Worm (Caenorhabditis elegans) whole organism, mixed stage, embryonic: ENCODE measurements around the gene jac-1.

Experiments
- M03D4.4 ChIP-seq: sonication (generic microtip); optimal IDR thresholded peaks from 2 replicates; lab custom pipeline; 2017; ENCODE audit warnings: mild to moderate bottlenecking, missing genetic modification characterization, missing compliant biosample characterization
- bed-3 ChIP-seq: fragments of 200-800 bp; sonication (Bioruptor generic); optimal IDR thresholded peaks from 3 replicates; lab custom pipeline; 2018; ENCODE audit warnings: mild to moderate bottlenecking, missing genetic modification characterization, moderate library complexity, missing compliant biosample characterization
- blmp-1 ChIP-seq: fragments of 150-350 bp; optimal IDR thresholded peaks from 2 replicates; lab custom pipeline; 2014; ENCODE audit warnings: missing biosample characterization, missing genetic modification characterization
- ceh-39 ChIP-seq: fragments of 150-350 bp; optimal IDR thresholded peaks from 2 replicates; lab custom pipeline; 2014; ENCODE audit warnings: missing biosample characterization, missing genetic modification characterization
- ceh-43 ChIP-seq: fragments of 200-800 bp; sonication (Bioruptor generic); optimal IDR thresholded peaks from 2 replicates; lab custom pipeline; 2018; ENCODE audit warnings: mild to moderate bottlenecking, missing genetic modification characterization, moderate library complexity, missing compliant biosample characterization
- ceh-83 ChIP-seq: fragments of 200-800 bp; sonication (Bioruptor generic); optimal IDR thresholded peaks from 2 replicates; lab custom pipeline; 2018; ENCODE audit warnings: mild to moderate bottlenecking, missing genetic modification characterization, missing compliant biosample characterization
- ces-1 ChIP-seq: fragments of 150-350 bp; optimal IDR thresholded peaks from 2 replicates; lab custom pipeline; 2014; ENCODE audit warnings: missing biosample characterization, missing genetic modification reagents, missing genetic modification characterization
- cnd-1 ChIP-seq: fragments of 200-800 bp; sonication (Bioruptor generic); optimal IDR thresholded peaks from 2 replicates; lab custom pipeline; 2018; ENCODE audit warnings: mild to moderate bottlenecking, missing genetic modification characterization, missing compliant biosample characterization
- drap-1 ChIP-seq: fragments of 200-800 bp; sonication (Bioruptor generic); optimal IDR thresholded peaks from 3 replicates; lab custom pipeline; 2018; ENCODE audit warnings: mild to moderate bottlenecking, missing genetic modification characterization, missing compliant biosample characterization
- elt-1 ChIP-seq: sonication (generic microtip); optimal IDR thresholded peaks from 2 replicates; lab custom pipeline; 2017; ENCODE audit warnings: missing genetic modification characterization, mild to moderate bottlenecking, missing compliant biosample characterization, antibody characterized with exemption, moderate library complexity, borderline replicate concordance; ENCODE audit not compliant: insufficient read depth
- flh-1 ChIP-seq: fragments of 200-800 bp; sonication (Bioruptor generic); optimal IDR thresholded peaks from 2 replicates; lab custom pipeline; 2018; ENCODE audit warnings: mild to moderate bottlenecking, missing genetic modification characterization, moderate library complexity, missing compliant biosample characterization
- hlh-1 ChIP-seq: fragments of 150-350 bp; optimal IDR thresholded peaks from 2 replicates; lab custom pipeline; 2014; ENCODE audit warnings: missing biosample characterization, missing genetic modification reagents, missing genetic modification characterization
- lin-13 ChIP-seq: fragments of 150-350 bp; optimal IDR thresholded peaks from 2 replicates; lab custom pipeline; 2014; ENCODE audit warnings: missing biosample characterization, missing genetic modification characterization
- lin-32 ChIP-seq: fragments of 200-800 bp; sonication (Bioruptor generic); optimal IDR thresholded peaks from 2 replicates; lab custom pipeline; 2018; ENCODE audit warnings: mild to moderate bottlenecking, missing genetic modification characterization, missing compliant biosample characterization
- lsy-2 ChIP-seq: fragments of 150-350 bp; optimal IDR thresholded peaks from 2 replicates; lab custom pipeline; 2014; ENCODE audit warnings: missing biosample characterization, missing genetic modification characterization
- mab-5 ChIP-seq: fragments of 150-350 bp; optimal IDR thresholded peaks from 2 replicates; lab custom pipeline; 2014; ENCODE audit warnings: missing biosample characterization, missing genetic modification characterization
- mep-1 ChIP-seq: fragments of 150-350 bp; optimal IDR thresholded peaks from 2 replicates; lab custom pipeline; 2017; ENCODE audit warnings: missing biosample characterization, missing genetic modification reagents, missing genetic modification characterization, inconsistent platforms
- mls-2 ChIP-seq: sonication (generic microtip); optimal IDR thresholded peaks from 2 replicates; lab custom pipeline; 2016; ENCODE audit warnings: mild to moderate bottlenecking, missing genetic modification characterization, moderate library complexity, missing compliant biosample characterization
- nhr-12 ChIP-seq: fragments of 150-350 bp; optimal IDR thresholded peaks from 2 replicates; lab custom pipeline; 2014; ENCODE audit warnings: missing biosample characterization, missing genetic modification characterization
- nhr-2 ChIP-seq: fragments of 150-350 bp; optimal IDR thresholded peaks from 2 replicates; lab custom pipeline; 2014; ENCODE audit warnings: missing biosample characterization, missing genetic modification characterization
- nhr-237 ChIP-seq: fragments of 150-350 bp; optimal IDR thresholded peaks from 2 replicates; lab custom pipeline; 2014; ENCODE audit warnings: missing biosample characterization, missing genetic modification characterization
- nhr-76 ChIP-seq: sonication (generic microtip); optimal IDR thresholded peaks from 2 replicates; lab custom pipeline; 2017; ENCODE audit warnings: missing biosample characterization, missing genetic modification characterization
- pha-4 ChIP-seq: fragments of 150-350 bp; optimal IDR thresholded peaks from 2 replicates; lab custom pipeline; 2018; ENCODE audit warnings: missing biosample characterization, missing genetic modification reagents, missing genetic modification characterization
- sem-2 ChIP-seq: fragments of 200-800 bp; sonication (Bioruptor generic); optimal IDR thresholded peaks from 2 replicates; lab custom pipeline; 2018; ENCODE audit warnings: mild to moderate bottlenecking, missing genetic modification characterization, missing compliant biosample characterization
- tbx-8 ChIP-seq: fragments of 200-800 bp; sonication (Bioruptor generic); optimal IDR thresholded peaks from 2 replicates; lab custom pipeline; 2018; ENCODE audit warnings: mild to moderate bottlenecking, missing genetic modification characterization, moderate library complexity, missing compliant biosample characterization
- unc-120 ChIP-seq: sonication (generic microtip); optimal IDR thresholded peaks from 2 replicates; lab custom pipeline; 2017; ENCODE audit warnings: missing genetic modification characterization, missing compliant biosample characterization; ENCODE audit not compliant: poor library complexity, severe bottlenecking
- unc-39 ChIP-seq: fragments of 150-350 bp; optimal IDR thresholded peaks from 2 replicates; lab custom pipeline; 2014; ENCODE audit warnings: missing biosample characterization, missing genetic modification characterization
- unc-62 ChIP-seq: fragments of 150-350 bp; optimal IDR thresholded peaks from 2 replicates; lab custom pipeline; 2014; ENCODE audit warnings: missing biosample characterization, missing genetic modification reagents, missing genetic modification characterization
- zip-8 ChIP-seq: fragments of 150-350 bp; optimal IDR thresholded peaks from 2 replicates; lab custom pipeline; 2014; ENCODE audit warnings: missing biosample characterization, missing genetic modification characterization

jac-1 gene

DNA sequence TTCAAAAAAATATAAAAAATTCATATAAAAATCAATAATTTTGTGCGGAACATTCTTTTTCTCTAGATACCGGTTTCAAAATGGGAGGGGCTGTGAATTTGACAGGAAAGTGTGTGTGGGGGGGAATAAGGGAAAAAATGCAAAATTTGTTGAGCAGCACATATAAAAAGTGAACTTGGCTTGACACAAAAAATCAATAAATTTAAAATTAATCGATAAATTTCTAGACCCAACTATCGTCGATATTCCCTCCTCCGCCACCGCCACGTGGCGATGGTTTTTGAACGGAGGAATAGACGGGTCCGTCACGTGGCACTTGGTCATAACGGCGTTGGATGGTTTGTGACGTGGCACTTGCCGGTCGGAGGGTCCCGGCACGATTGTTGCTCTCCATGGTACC is 28.7 kb downstream of the jac-1 start:
- no peak for TF ChIP-seq flh-1
- TF ChIP-seq M03D4.4 (tag; lab: Kevin White, UChicago): no peak

DNA sequence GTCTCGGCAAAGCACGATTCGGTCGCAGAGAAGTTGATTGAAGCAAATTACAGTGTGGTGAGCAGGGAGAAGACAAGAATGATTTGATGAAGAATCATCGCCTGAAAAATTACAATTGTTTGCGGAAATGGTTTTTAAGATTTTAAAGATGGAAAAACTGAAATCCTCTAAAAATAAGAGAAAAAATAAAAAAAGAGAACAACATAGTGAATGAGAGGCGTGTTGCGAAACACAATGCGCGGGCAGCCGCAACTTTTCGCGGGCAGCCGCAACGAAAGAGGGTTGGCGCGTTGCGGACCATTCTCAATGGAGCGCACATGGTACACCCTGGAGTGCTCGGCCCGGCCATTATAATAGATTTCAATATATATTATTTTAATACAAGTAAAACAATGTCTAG is 32.1 kb downstream of the jac-1 start, which contains the start of gene Y105C5B.20:
TSS of gene Y105C5B.20 (minus strand) at position 101 of the 400 bp plus-strand sequence.
- no peak for TF ChIP-seq zip-8

DNA sequence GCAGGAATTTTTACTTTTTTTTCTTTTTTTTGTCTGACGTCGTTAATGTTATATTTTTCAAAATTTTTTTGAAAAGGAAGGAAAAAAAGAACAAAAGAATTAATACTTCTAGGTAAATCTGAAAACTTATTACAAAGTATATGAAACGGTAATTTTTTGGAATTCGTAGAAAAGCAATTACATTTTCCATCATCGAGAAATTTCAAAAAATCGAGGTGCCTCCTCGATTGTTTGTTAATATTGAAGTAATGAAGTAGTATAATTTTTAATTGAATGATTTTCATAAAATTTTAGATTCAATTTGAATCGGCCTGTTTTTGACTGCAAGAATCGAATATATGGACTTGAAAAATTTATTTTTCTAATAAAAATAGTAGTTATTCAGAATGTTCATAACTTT is 35.2 kb downstream of the jac-1 start:
- TF ChIP-seq unc-120 (tag; lab: Kevin White, UChicago) (no peak), lsy-2 (no peak), nhr-237 (tag; lab: Kevin White, UChicago) (no peak), nhr-76 (tag; lab: Kevin White, UChicago) (no peak), tbx-8 (GFP tag; lab: Kevin White, UChicago) (no peak), unc-39 (no peak), M03D4.4 (tag; lab: Kevin White, UChicago) (no peak), mab-5 (tag; lab: Kevin White, UChicago) (no peak), ces-1 (no peak), sem-2 (no peak), flh-1 (no peak), bed-3 (no peak), zip-8 (no peak), ceh-83 (GFP tag; lab: Kevin White, UChicago) (no peak), drap-1 (GFP tag; lab: Kevin White, UChicago) (no peak), mep-1 (tag; lab: Kevin White, UChicago) (no peak), lin-13 (no peak), elt-1 (tag; lab: Kevin White, UChicago) (no peak), hlh-1 (tag; lab: Kevin White, UChicago) (no peak)

DNA sequence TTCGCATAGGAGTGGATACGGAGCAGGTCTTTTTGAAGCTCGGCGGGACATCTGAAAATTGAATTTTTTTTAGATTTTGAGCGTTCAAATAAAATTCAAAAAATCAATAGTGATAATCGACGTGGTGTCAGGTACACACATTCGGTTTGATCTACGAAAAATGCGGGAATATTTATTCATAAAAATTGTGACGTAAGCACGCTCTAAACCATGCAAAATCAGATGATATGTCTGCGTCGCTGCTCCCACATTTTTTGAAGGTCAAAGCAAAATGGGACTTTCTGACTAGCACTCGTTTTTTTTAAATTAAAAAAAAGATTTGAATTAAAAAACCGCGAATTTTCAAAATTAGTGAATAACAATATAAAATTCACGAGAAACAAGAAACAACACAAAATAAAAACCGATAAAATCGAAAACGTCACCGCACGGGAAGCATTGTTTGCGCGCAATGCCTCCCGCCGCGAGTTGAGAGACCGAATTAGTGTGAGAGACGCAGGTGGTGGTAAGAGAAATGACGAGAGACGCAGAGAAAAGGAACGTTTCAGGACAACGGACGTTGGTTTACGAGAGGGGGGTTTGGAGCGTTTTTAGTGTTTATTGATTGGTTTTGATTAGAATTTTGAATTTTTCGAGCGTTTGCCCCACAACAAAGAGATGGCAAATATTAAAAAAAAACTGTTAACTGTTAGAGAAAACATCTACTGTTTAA is 42.6 kb downstream of the jac-1 start, which contains the start of gene Y105C5B.19:
TSS of gene Y105C5B.19 (minus strand) at position 51 of the 712 bp plus-strand sequence.
- TF ChIP-seq lin-32 (GFP tag; lab: Kevin White, UChicago) (no peak), ces-1 (peak; percentile 64), mep-1 (tag; lab: Kevin White, UChicago) (peak; percentile 38), zip-8 (peak; percentile 8), ceh-43 (no peak), pha-4 (tag; lab: Kevin White, UChicago) (peak; percentile 12), lin-13 (peak; percentile 62)

DNA sequence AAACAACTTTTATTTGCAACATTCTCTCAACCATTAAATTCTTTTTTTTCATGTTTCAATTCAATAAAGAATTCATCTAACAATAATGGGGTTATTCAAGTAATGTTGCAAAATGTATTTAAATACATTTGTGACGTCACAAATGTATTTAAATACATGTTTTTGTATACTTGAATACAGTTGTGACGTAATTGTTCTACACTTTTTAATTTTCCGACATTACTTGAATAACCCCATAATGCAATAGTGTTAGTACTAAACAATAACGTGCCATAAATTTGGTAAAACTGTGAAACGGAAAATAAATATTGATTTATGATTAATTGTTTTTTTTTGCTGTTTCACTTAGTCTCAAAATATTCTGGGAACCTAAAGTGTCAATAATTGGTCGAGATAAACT is 47.0 kb downstream of the jac-1 start:
- peak; percentile 83 for TF ChIP-seq zip-8

DNA sequence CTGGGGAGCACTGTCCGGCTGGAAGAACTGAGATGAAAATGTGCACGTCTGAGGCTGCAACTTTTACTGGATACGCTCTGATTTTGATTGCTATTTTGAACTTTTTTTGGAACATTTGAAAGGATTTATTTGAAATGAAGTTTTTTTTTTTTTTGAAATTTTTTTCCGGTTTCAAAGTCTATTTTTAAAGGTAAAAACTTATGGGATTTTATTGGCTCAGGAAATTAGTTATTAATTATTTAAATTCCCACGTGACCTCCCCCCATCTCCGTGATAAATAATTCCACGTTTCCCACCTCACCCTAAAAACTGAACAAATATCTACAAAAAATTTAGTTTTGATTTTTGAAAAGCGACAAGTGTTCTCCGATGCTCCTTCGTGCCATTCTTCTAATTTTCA is 62.3 kb downstream of the jac-1 start, which contains the start of gene Y105C5B.18:
TSS of gene Y105C5B.18 (plus strand) at position 301 of the 400 bp plus-strand sequence.
- TF ChIP-seq nhr-237 (tag; lab: Kevin White, UChicago): no peak
- TF ChIP-seq unc-62: no peak
- TF ChIP-seq elt-1 (tag; lab: Kevin White, UChicago): no peak
- TF ChIP-seq bed-3: no peak
- no peak for TF ChIP-seq unc-120 (tag; lab: Kevin White, UChicago)

DNA sequence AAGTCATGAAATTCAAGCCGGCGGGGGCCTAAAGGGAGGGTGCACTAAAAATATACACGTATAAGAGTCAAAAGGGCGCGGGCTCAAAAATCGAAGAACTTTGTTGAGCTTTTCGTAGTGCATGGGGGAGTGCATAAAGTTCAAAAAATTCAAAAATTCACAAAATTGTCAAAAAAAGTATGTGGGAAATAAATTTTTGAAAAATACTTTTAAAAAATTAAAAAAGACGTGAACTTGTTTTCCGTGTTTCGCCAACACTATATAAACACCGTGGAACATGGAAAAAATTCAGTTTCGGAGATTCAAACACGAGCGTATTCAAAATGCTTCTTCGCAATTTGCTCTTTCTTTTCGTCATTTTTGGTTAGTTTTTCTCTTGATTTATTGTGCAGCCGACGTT is 63.8 kb downstream of the jac-1 start, which contains the start of gene Y105C5B.17:
TSS of gene Y105C5B.17 (plus strand) at position 301 of the 400 bp plus-strand sequence.
- TF ChIP-seq blmp-1 (no peak), unc-62 (no peak), nhr-76 (tag; lab: Kevin White, UChicago) (no peak), nhr-237 (tag; lab: Kevin White, UChicago) (no peak), bed-3 (no peak), zip-8 (no peak), ceh-83 (GFP tag; lab: Kevin White, UChicago) (no peak), ceh-43 (no peak), ceh-39 (tag; lab: Kevin White, UChicago) (no peak), mab-5 (tag; lab: Kevin White, UChicago) (no peak), cnd-1 (tag; lab: Kevin White, UChicago) (no peak), nhr-2 (no peak), mls-2 (tag; lab: Kevin White, UChicago) (no peak), mep-1 (tag; lab: Kevin White, UChicago) (no peak), M03D4.4 (tag; lab: Kevin White, UChicago) (no peak), nhr-12 (no peak), lin-13 (no peak)
